Fruit fly (Drosophila melanogaster) whole organism, embryonic: ENCODE results near the gene Gale.

Source experiments
- Adf1 ChIP-seq: fragments of 200-800 bp; sonication (Bioruptor generic); IDR thresholded peaks from 2 replicates; pipeline ENCODE4 v1.3.6; 2022; ENCODE audit warnings: missing biosample characterization, missing genetic modification characterization
- Antp ChIP-seq: fragments of 200-800 bp; sonication (Bioruptor generic); optimal IDR thresholded peaks from 3 replicates; lab custom pipeline; 2016; ENCODE audit warnings: missing biosample characterization, missing genetic modification characterization
- BEAF-32 ChIP-seq: fragments of 200-800 bp; sonication (Bioruptor generic); optimal IDR thresholded peaks from 3 replicates; lab custom pipeline; 2017; ENCODE audit warnings: missing biosample characterization, missing genetic modification characterization, mild to moderate bottlenecking, moderate library complexity, missing genetic modification reagents
- Bgb ChIP-seq: fragments of 200-800 bp; sonication (Bioruptor generic); IDR thresholded peaks from 2 replicates; pipeline ENCODE4 v1.3.6; 2022; ENCODE audit warnings: missing biosample characterization, missing genetic modification characterization; ENCODE audit not compliant: partially characterized antibody
- Bteb2 ChIP-seq: fragments of 200-800 bp; sonication (Bioruptor generic); optimal IDR thresholded peaks from 2 replicates; lab custom pipeline; 2016; ENCODE audit warnings: missing biosample characterization, missing genetic modification characterization
- CG11085 ChIP-seq: fragments of 200-800 bp; sonication (Bioruptor generic); IDR thresholded peaks from 2 replicates; pipeline ENCODE4 v1.3.6; 2022; ENCODE audit warnings: missing biosample characterization, missing genetic modification characterization
- CG12744 ChIP-seq: fragments of 200-800 bp; sonication (Bioruptor generic); optimal IDR thresholded peaks from 2 replicates; lab custom pipeline; 2016; ENCODE audit warnings: missing biosample characterization, missing genetic modification characterization
- CG13775 ChIP-seq: fragments of 200-800 bp; sonication (Bioruptor generic); optimal IDR thresholded peaks from 3 replicates; lab custom pipeline; 2017; ENCODE audit warnings: missing biosample characterization, mild to moderate bottlenecking, missing genetic modification characterization
- CG14965 ChIP-seq: fragments of 200-800 bp; sonication (Bioruptor generic); optimal IDR thresholded peaks from 2 replicates; lab custom pipeline; 2016; ENCODE audit warnings: missing biosample characterization, missing genetic modification characterization, borderline replicate concordance
- CG15011 ChIP-seq: fragments of 200-800 bp; sonication (Bioruptor generic); optimal IDR thresholded peaks from 3 replicates; lab custom pipeline; 2018; ENCODE audit warnings: missing biosample characterization, mild to moderate bottlenecking, missing genetic modification characterization
- CG1529 ChIP-seq: fragments of 200-800 bp; sonication (Bioruptor generic); optimal IDR thresholded peaks from 3 replicates; lab custom pipeline; 2018; ENCODE audit warnings: missing biosample characterization, missing genetic modification characterization
- CG1602 ChIP-seq: fragments of 200-800 bp; sonication (Bioruptor generic); optimal IDR thresholded peaks from 3 replicates; lab custom pipeline; 2016; ENCODE audit warnings: missing biosample characterization, missing genetic modification characterization
- CG17186 ChIP-seq: fragments of 200-800 bp; sonication (Bioruptor generic); optimal IDR thresholded peaks from 3 replicates; lab custom pipeline; 2017; ENCODE audit warnings: missing biosample characterization, missing genetic modification reagents, missing genetic modification characterization
- CG17912 ChIP-seq: fragments of 200-800 bp; sonication (Bioruptor generic); optimal IDR thresholded peaks from 2 replicates; lab custom pipeline; 2018; ENCODE audit warnings: missing biosample characterization, mild to moderate bottlenecking, missing genetic modification characterization
- CG18619 ChIP-seq: fragments of 200-800 bp; sonication (Bioruptor generic); optimal IDR thresholded peaks from 3 replicates; lab custom pipeline; 2017; ENCODE audit warnings: missing biosample characterization, mild to moderate bottlenecking, missing genetic modification characterization
- CG2129 ChIP-seq: fragments of 200-800 bp; sonication (Bioruptor generic); IDR thresholded peaks from 2 replicates; pipeline ENCODE4 v1.3.6; 2022; ENCODE audit warnings: missing biosample characterization, missing genetic modification characterization; ENCODE audit not compliant: partially characterized antibody
- CG2712 ChIP-seq: fragments of 200-800 bp; optimal IDR thresholded peaks from 3 replicates; lab custom pipeline; 2019; ENCODE audit warnings: missing biosample characterization, mild to moderate bottlenecking, missing genetic modification characterization, moderate library complexity
- CG31224 ChIP-seq: fragments of 200-800 bp; sonication (Bioruptor generic); IDR thresholded peaks from 2 replicates; pipeline ENCODE4 v1.3.6; 2022; ENCODE audit warnings: missing biosample characterization, missing genetic modification characterization
- CG34422 ChIP-seq: fragments of 200-800 bp; sonication (Bioruptor generic); IDR thresholded peaks from 3 replicates; pipeline ENCODE4 v1.3.6; 2022; ENCODE audit warnings: missing biosample characterization, missing genetic modification characterization
- CG4707 ChIP-seq: fragments of 200-800 bp; sonication (Bioruptor generic); optimal IDR thresholded peaks from 2 replicates; lab custom pipeline; 2018; ENCODE audit warnings: missing biosample characterization, mild to moderate bottlenecking, missing genetic modification characterization, moderate library complexity
- CG6689 ChIP-seq: fragments of 200-800 bp; sonication (Bioruptor generic); IDR thresholded peaks from 2 replicates; pipeline ENCODE4 v1.3.6; 2022; ENCODE audit warnings: missing biosample characterization, missing genetic modification characterization
- CG6791 ChIP-seq: fragments of 200-800 bp; sonication (Bioruptor generic); IDR thresholded peaks from 3 replicates; pipeline ENCODE4 v1.3.6; 2022; ENCODE audit warnings: missing biosample characterization, missing genetic modification characterization; ENCODE audit not compliant: partially characterized antibody
- CG7556 ChIP-seq: fragments of 200-800 bp; sonication (Bioruptor generic); optimal IDR thresholded peaks from 2 replicates; lab custom pipeline; 2017; ENCODE audit warnings: missing biosample characterization, mild to moderate bottlenecking, missing genetic modification characterization
- CG7786 ChIP-seq: fragments of 200-800 bp; sonication (Bioruptor generic); optimal IDR thresholded peaks from 2 replicates; lab custom pipeline; 2016; ENCODE audit warnings: missing biosample characterization, missing genetic modification characterization
- CG7928 ChIP-seq: fragments of 200-800 bp; sonication (Bioruptor generic); optimal IDR thresholded peaks from 2 replicates; lab custom pipeline; 2017; ENCODE audit warnings: missing biosample characterization, mild to moderate bottlenecking, missing genetic modification characterization
- CG7963 ChIP-seq: fragments of 200-800 bp; sonication (Bioruptor generic); IDR thresholded peaks from 3 replicates; pipeline ENCODE4 v1.3.6; 2022; ENCODE audit warnings: missing biosample characterization, missing genetic modification characterization; ENCODE audit not compliant: partially characterized antibody
- CoRest ChIP-seq: fragments of 200-800 bp; sonication (Bioruptor generic); optimal IDR thresholded peaks from 3 replicates; lab custom pipeline; 2018; ENCODE audit warnings: missing biosample characterization, mild to moderate bottlenecking, missing genetic modification characterization, moderate library complexity
- Dfd ChIP-seq, 2 experiments: fragments of >200 bp; optimal IDR thresholded peaks; 2 replicates each; lab custom pipeline; 2017; ENCODE audit warnings: missing biosample characterization in 2 of 2, missing genetic modification characterization in 2 of 2
- Dp ChIP-seq: fragments of 200-800 bp; sonication (Bioruptor generic); optimal IDR thresholded peaks from 2 replicates; lab custom pipeline; 2018; ENCODE audit warnings: missing biosample characterization, mild to moderate bottlenecking, missing genetic modification characterization, moderate library complexity
- Drgx ChIP-seq: fragments of 200-800 bp; sonication (Bioruptor generic); IDR thresholded peaks from 2 replicates; pipeline ENCODE4 v1.3.6; 2022; ENCODE audit warnings: missing biosample characterization, missing genetic modification characterization
- NK7.1 ChIP-seq: fragments of 200-800 bp; sonication (Bioruptor generic); optimal IDR thresholded peaks from 3 replicates; lab custom pipeline; 2016; ENCODE audit warnings: missing biosample characterization, missing genetic modification characterization
- Neu2 ChIP-seq: fragments of 200-800 bp; sonication (Bioruptor generic); optimal IDR thresholded peaks from 3 replicates; lab custom pipeline; 2016; ENCODE audit warnings: missing biosample characterization, missing genetic modification characterization, borderline replicate concordance
- Sox100B ChIP-seq: fragments of 200-800 bp; sonication (Bioruptor generic); optimal IDR thresholded peaks from 3 replicates; lab custom pipeline; 2018; ENCODE audit warnings: missing biosample characterization, mild to moderate bottlenecking, missing genetic modification characterization
- bowl ChIP-seq: fragments of 200-800 bp; sonication (Bioruptor generic); IDR thresholded peaks from 2 replicates; pipeline ENCODE4 v1.3.6; 2022; ENCODE audit warnings: missing biosample characterization, missing genetic modification characterization
- br ChIP-seq: fragments of >200 bp; optimal IDR thresholded peaks from 2 replicates; lab custom pipeline; 2017
- cg ChIP-seq: fragments of 200-800 bp; sonication (Bioruptor generic); optimal IDR thresholded peaks from 3 replicates; lab custom pipeline; 2019; ENCODE audit warnings: missing biosample characterization, mild to moderate bottlenecking, missing genetic modification characterization, moderate library complexity
- eve ChIP-seq, 2 experiments: fragments of >200 bp; optimal IDR thresholded peaks; 2 replicates each; lab custom pipeline; 2017; ENCODE audit warnings: missing biosample characterization in 2 of 2, missing genetic modification characterization in 2 of 2
- fd102C ChIP-seq: fragments of 200-800 bp; sonication (Bioruptor generic); optimal IDR thresholded peaks from 2 replicates; lab custom pipeline; 2018; ENCODE audit warnings: missing biosample characterization, mild to moderate bottlenecking, missing genetic modification characterization, moderate library complexity
- fd3F ChIP-seq: fragments of 200-800 bp; sonication (Bioruptor generic); optimal IDR thresholded peaks from 2 replicates; lab custom pipeline; 2018; ENCODE audit warnings: missing biosample characterization, mild to moderate bottlenecking, missing genetic modification characterization, moderate library complexity
- fru ChIP-seq: fragments of >200 bp; optimal IDR thresholded peaks from 2 replicates; lab custom pipeline; 2017
- inv ChIP-seq: fragments of 200-800 bp; sonication (Bioruptor generic); IDR thresholded peaks from 2 replicates; pipeline ENCODE4 v1.3.6; 2022; ENCODE audit warnings: missing biosample characterization, missing genetic modification characterization; ENCODE audit not compliant: partially characterized antibody
- kni ChIP-seq: fragments of 200-800 bp; sonication (Bioruptor generic); optimal IDR thresholded peaks from 3 replicates; lab custom pipeline; 2017; ENCODE audit warnings: mild to moderate bottlenecking, missing biosample characterization, missing genetic modification reagents, missing genetic modification characterization
- pb ChIP-seq: fragments of 200-800 bp; sonication (Bioruptor generic); optimal IDR thresholded peaks from 3 replicates; lab custom pipeline; 2016; ENCODE audit warnings: missing biosample characterization, missing genetic modification characterization
- psq ChIP-seq: fragments of 200-800 bp; sonication (Bioruptor generic); optimal IDR thresholded peaks from 2 replicates; lab custom pipeline; 2017; ENCODE audit warnings: missing biosample characterization, missing genetic modification characterization
- sd ChIP-seq: fragments of 200-800 bp; sonication (Bioruptor generic); optimal IDR thresholded peaks from 3 replicates; lab custom pipeline; 2018; ENCODE audit warnings: missing biosample characterization, mild to moderate bottlenecking, missing genetic modification characterization, moderate library complexity
- sens ChIP-seq: fragments of 200-800 bp; sonication (Bioruptor generic); peaks from one replicate; lab custom pipeline; 2016; ENCODE audit warnings: missing biosample characterization, missing genetic modification characterization
- tap ChIP-seq: fragments of 200-800 bp; optimal IDR thresholded peaks from 3 replicates; lab custom pipeline; 2019; ENCODE audit warnings: missing biosample characterization, mild to moderate bottlenecking, missing genetic modification characterization, moderate library complexity
- trem ChIP-seq: fragments of 200-800 bp; optimal IDR thresholded peaks from 3 replicates; lab custom pipeline; 2019; ENCODE audit warnings: missing biosample characterization, mild to moderate bottlenecking, missing genetic modification characterization, moderate library complexity
- unc-4 ChIP-seq: fragments of 200-800 bp; sonication (Bioruptor generic); IDR thresholded peaks from 2 replicates; pipeline ENCODE4 v1.3.6; 2022; ENCODE audit warnings: missing biosample characterization, missing genetic modification characterization; ENCODE audit not compliant: partially characterized antibody
- vnd ChIP-seq: fragments of 200-800 bp; sonication (Bioruptor generic); IDR thresholded peaks from 3 replicates; pipeline ENCODE4 v1.3.6; 2022; ENCODE audit warnings: missing biosample characterization, missing genetic modification characterization; ENCODE audit not compliant: partially characterized antibody
- wdn ChIP-seq: fragments of 200-800 bp; sonication (Bioruptor generic); IDR thresholded peaks from 2 replicates; pipeline ENCODE4 v1.3.6; 2022; ENCODE audit warnings: missing biosample characterization, missing genetic modification characterization

Gene Gale

dm6 chr3L:680258-680657 lies 31.9 kb downstream of the Gale start, which contains the start of gene CG17129 (continued):
- TF ChIP-seq Adf1 (GFP tag; lab: Robert Waterston, UW) (no peak), CG1529 (peak; percentile 32), Dfd (GFP tag; optimal IDR thresholded peaks at IDR 0.05; lab: Kevin White, UChicago) (no peak), Antp (GFP tag; lab: Kevin White, UChicago) (peak; percentile 81), CG31224 (GFP tag; lab: Robert Waterston, UW) (peak; percentile 58), CG15011 (GFP tag; lab: Kevin White, UChicago) (peak; percentile 33), Bgb (GFP tag; lab: Robert Waterston, UW) (peak; percentile 95), CG17912 (GFP tag; lab: Kevin White, UChicago) (peak; percentile 2), Drgx (GFP tag; lab: Robert Waterston, UW) (peak; percentile 7; the same call in 1 of the 2 replicates), CG11085 (peak; percentile 54), inv (peak; percentile 91), CG17186 (GFP tag; lab: Kevin White, UChicago) (peak; percentile 66), CG6689 (GFP tag; lab: Robert Waterston, UW) (peak; percentile 84), CG7556 (GFP tag; lab: Kevin White, UChicago) (peak; percentile 65), CoRest (peak; percentile 79), CG7928 (GFP tag; lab: Kevin White, UChicago) (peak; percentile 90), NK7.1 (GFP tag; lab: Kevin White, UChicago) (peak; percentile 60), Neu2 (GFP tag; lab: Kevin White, UChicago) (no peak), wdn (no peak), CG13775 (GFP tag; lab: Kevin White, UChicago) (peak; percentile 78), unc-4 (GFP tag; lab: Robert Waterston, UW) (peak; percentile 95), fd3F (GFP tag; lab: Kevin White, UChicago) (peak; percentile 62), CG34422 (GFP tag; lab: Robert Waterston, UW) (peak; percentile 69; the same call in 2 of the 3 replicates), CG7963 (GFP tag; lab: Robert Waterston, UW) (peak; percentile 89), Sox100B (peak; percentile 61), vnd (GFP tag; lab: Robert Waterston, UW) (peak; percentile 95), sens (GFP tag; lab: Kevin White, UChicago) (peak; percentile 97), CG2129 (peak; percentile 94), CG4707 (GFP tag; lab: Kevin White, UChicago) (peak; percentile 30), Dp (GFP tag; lab: Kevin White, UChicago) (peak; percentile 80), CG1602 (GFP tag; lab: Kevin White, UChicago) (peak; percentile 57), CG14965 (GFP tag; lab: Kevin White, UChicago) (no peak), CG12744 (GFP tag; lab: Kevin White, UChicago) (peak; percentile 61), kni (peak; percentile 62), fd102C (GFP tag; lab: Kevin White, UChicago) (no peak), cg (GFP tag; lab: Kevin White, UChicago) (no peak), psq (GFP tag; lab: Kevin White, UChicago) (peak; percentile 3), tap (peak; percentile 53), BEAF-32 (GFP tag; lab: Kevin White, UChicago) (peak; percentile 91), CG7786 (GFP tag; lab: Kevin White, UChicago) (peak; percentile 73), CG2712 (tag; lab: Kevin White, UChicago) (peak; percentile 86), fru (no peak), Bteb2 (GFP tag; lab: Kevin White, UChicago) (peak; percentile 69), sd (peak; percentile 51), eve (GFP tag; optimal IDR thresholded peaks at IDR 0.05; lab: Kevin White, UChicago) (no peak), CG6791 (GFP tag; lab: Robert Waterston, UW) (peak; percentile 90), bowl (GFP tag; lab: Robert Waterston, UW) (peak; percentile 28; the same call in 1 of the 2 replicates), trem (tag; lab: Kevin White, UChicago) (peak; percentile 76), pb (GFP tag; lab: Kevin White, UChicago) (peak; percentile 46), br (lab: Kevin White, UChicago) (no peak), CG18619 (peak; percentile 34)
